Fruit fly (Drosophila melanogaster) whole organism, embryonic: ENCODE data around the gene Qsox2.

Source experiments
- BEAF-32 ChIP-seq: fragments of 200-800 bp; sonication (Bioruptor generic); optimal IDR thresholded peaks from 3 replicates; lab custom pipeline; 2017; ENCODE audit warnings: missing biosample characterization, missing genetic modification characterization, mild to moderate bottlenecking, moderate library complexity, missing genetic modification reagents
- C15 ChIP-seq: fragments of 200-800 bp; sonication (Bioruptor generic); IDR thresholded peaks from 3 replicates; pipeline ENCODE4 v1.3.6; 2022; ENCODE audit warnings: missing biosample characterization, missing genetic modification characterization
- CG10209 ChIP-seq: fragments of 200-800 bp; sonication (Bioruptor generic); optimal IDR thresholded peaks from 3 replicates; lab custom pipeline; 2017; ENCODE audit warnings: missing biosample characterization, mild to moderate bottlenecking, missing genetic modification characterization, missing genetic modification reagents
- CG10654 ChIP-seq: fragments of 200-800 bp; sonication (Bioruptor generic); optimal IDR thresholded peaks from 2 replicates; lab custom pipeline; 2016; ENCODE audit warnings: missing biosample characterization, missing genetic modification characterization
- CG12391 ChIP-seq: fragments of 200-800 bp; sonication (Bioruptor generic); optimal IDR thresholded peaks from 3 replicates; lab custom pipeline; 2018; ENCODE audit warnings: missing biosample characterization, mild to moderate bottlenecking, missing genetic modification characterization, moderate library complexity
- CG12659 ChIP-seq: fragments of 200-800 bp; sonication (Bioruptor generic); optimal IDR thresholded peaks from 3 replicates; lab custom pipeline; 2017; ENCODE audit warnings: mild to moderate bottlenecking, missing biosample characterization, missing genetic modification reagents, missing genetic modification characterization
- CG12744 ChIP-seq: fragments of 200-800 bp; sonication (Bioruptor generic); optimal IDR thresholded peaks from 2 replicates; lab custom pipeline; 2016; ENCODE audit warnings: missing biosample characterization, missing genetic modification characterization
- CG1647 ChIP-seq: fragments of 200-800 bp; sonication (Bioruptor generic); optimal IDR thresholded peaks from 3 replicates; lab custom pipeline; 2016; ENCODE audit warnings: missing biosample characterization, missing genetic modification characterization
- CG17186 ChIP-seq: fragments of 200-800 bp; sonication (Bioruptor generic); optimal IDR thresholded peaks from 3 replicates; lab custom pipeline; 2017; ENCODE audit warnings: missing biosample characterization, missing genetic modification reagents, missing genetic modification characterization
- CG17568 ChIP-seq: fragments of 200-800 bp; sonication (Bioruptor generic); optimal IDR thresholded peaks from 2 replicates; lab custom pipeline; 2018; ENCODE audit warnings: missing biosample characterization, mild to moderate bottlenecking, missing genetic modification characterization, moderate library complexity
- CG3163 ChIP-seq: fragments of 200-800 bp; sonication (Bioruptor generic); optimal IDR thresholded peaks from 3 replicates; lab custom pipeline; 2016; ENCODE audit warnings: missing biosample characterization, missing genetic modification characterization
- CG43689 ChIP-seq: fragments of 200-800 bp; sonication (Bioruptor generic); IDR thresholded peaks from 2 replicates; pipeline ENCODE4 v1.3.6; 2022; ENCODE audit warnings: missing biosample characterization, missing genetic modification characterization
- CG5245 ChIP-seq: fragments of 200-800 bp; sonication (Bioruptor generic); optimal IDR thresholded peaks from 3 replicates; lab custom pipeline; 2016; ENCODE audit warnings: missing biosample characterization, missing genetic modification characterization
- CG8765 ChIP-seq: fragments of 200-800 bp; sonication (Bioruptor generic); IDR thresholded peaks from 2 replicates; pipeline ENCODE4 v1.3.6; 2022; ENCODE audit warnings: missing biosample characterization, missing genetic modification characterization
- CG8944 ChIP-seq: fragments of 200-800 bp; sonication (Bioruptor generic); optimal IDR thresholded peaks from 3 replicates; lab custom pipeline; 2016; ENCODE audit warnings: missing biosample characterization, missing genetic modification characterization
- CG9876 ChIP-seq: fragments of 200-800 bp; sonication (Bioruptor generic); optimal IDR thresholded peaks from 2 replicates; lab custom pipeline; 2016; ENCODE audit warnings: missing biosample characterization, missing genetic modification characterization
- Dbx ChIP-seq: fragments of 200-800 bp; sonication (Bioruptor generic); IDR thresholded peaks from 3 replicates; pipeline ENCODE4 v1.3.6; 2022; ENCODE audit warnings: missing biosample characterization, missing genetic modification characterization
- E2f2 ChIP-seq: fragments of 200-800 bp; sonication (Bioruptor generic); IDR thresholded peaks from 2 replicates; pipeline ENCODE4 v1.3.6; 2022; ENCODE audit warnings: missing biosample characterization, missing genetic modification characterization
- ERR ChIP-seq: fragments of 200-800 bp; sonication (Bioruptor generic); optimal IDR thresholded peaks from 2 replicates; lab custom pipeline; 2016; ENCODE audit warnings: missing biosample characterization, missing genetic modification characterization
- Elba2 ChIP-seq: fragments of 200-800 bp; sonication (Bioruptor generic); optimal IDR thresholded peaks from 3 replicates; lab custom pipeline; 2016; ENCODE audit warnings: missing biosample characterization, missing genetic modification characterization
- Gsc ChIP-seq: fragments of 200-800 bp; sonication (Bioruptor generic); IDR thresholded peaks from 2 replicates; pipeline ENCODE4 v1.3.6; 2022; ENCODE audit warnings: missing biosample characterization, missing genetic modification characterization
- H15 ChIP-seq: fragments of 200-800 bp; sonication (Bioruptor generic); IDR thresholded peaks from 3 replicates; pipeline ENCODE4 v1.3.6; 2022; ENCODE audit warnings: missing biosample characterization, missing genetic modification characterization
- Hr78 ChIP-seq, 2 experiments: fragments of 200-800 bp in 1 of 2; fragments of >200 bp in 1 of 2; sonication (Bioruptor generic) in 1 of 2; optimal IDR thresholded peaks; 2 replicates each; lab custom pipeline; 2017 to 2019; ENCODE audit warnings: missing biosample characterization in 2 of 2, missing genetic modification characterization in 2 of 2, mild to moderate bottlenecking in 1 of 2, moderate library complexity in 1 of 2
- MESR4 ChIP-seq: fragments of 200-800 bp; sonication (Bioruptor generic); optimal IDR thresholded peaks from 2 replicates; lab custom pipeline; 2018; ENCODE audit warnings: missing biosample characterization, mild to moderate bottlenecking, missing genetic modification characterization, moderate library complexity
- Mrtf ChIP-seq: fragments of 200-800 bp; sonication (Bioruptor generic); IDR thresholded peaks from 3 replicates; pipeline ENCODE4 v1.3.6; 2022; ENCODE audit warnings: missing biosample characterization, missing genetic modification characterization
- Rfx ChIP-seq: fragments of 200-800 bp; sonication (Bioruptor generic); IDR thresholded peaks from 2 replicates; pipeline ENCODE4 v1.3.6; 2022; ENCODE audit warnings: missing biosample characterization, missing genetic modification characterization
- TFAM ChIP-seq: fragments of 200-800 bp; sonication (Bioruptor generic); optimal IDR thresholded peaks from 2 replicates; lab custom pipeline; 2017; ENCODE audit warnings: missing biosample characterization, missing genetic modification characterization, inconsistent platforms
- ara ChIP-seq: fragments of 200-800 bp; sonication (Bioruptor generic); IDR thresholded peaks from 2 replicates; pipeline ENCODE4 v1.3.6; 2022; ENCODE audit warnings: missing biosample characterization, missing genetic modification characterization
- bbx ChIP-seq: fragments of 200-800 bp; sonication (Bioruptor generic); IDR thresholded peaks from 2 replicates; pipeline ENCODE4 v1.3.6; 2022; ENCODE audit warnings: missing biosample characterization, missing genetic modification characterization; ENCODE audit not compliant: partially characterized antibody
- crp ChIP-seq, 2 experiments: fragments of 200-800 bp; sonication (Bioruptor generic); optimal IDR thresholded peaks; 2 replicates in 1 of 2; 3 replicates in 1 of 2; lab custom pipeline; 2017; ENCODE audit warnings: missing biosample characterization in 2 of 2, missing genetic modification characterization in 2 of 2, mild to moderate bottlenecking in 1 of 2, moderate library complexity in 1 of 2
- disco-r ChIP-seq: fragments of 200-800 bp; sonication (Bioruptor generic); optimal IDR thresholded peaks from 2 replicates; lab custom pipeline; 2016; ENCODE audit warnings: missing biosample characterization, missing genetic modification characterization
- dm ChIP-seq: fragments of 200-800 bp; sonication (Bioruptor generic); optimal IDR thresholded peaks from 3 replicates; lab custom pipeline; 2016; ENCODE audit warnings: missing biosample characterization, missing genetic modification characterization
- esg ChIP-seq: fragments of 200-800 bp; sonication (Bioruptor generic); conservative IDR thresholded peaks from 2 replicates; pipeline ENCODE4 v1.3.6; 2022; ENCODE audit warnings: missing biosample characterization, missing genetic modification characterization
- exex ChIP-seq: fragments of 200-800 bp; sonication (Bioruptor generic); optimal IDR thresholded peaks from 4 replicates; lab custom pipeline; 2018; ENCODE audit warnings: missing biosample characterization, mild to moderate bottlenecking, missing genetic modification characterization, moderate library complexity
- fd96Cb ChIP-seq: fragments of 200-800 bp; sonication (Bioruptor generic); optimal IDR thresholded peaks from 2 replicates; lab custom pipeline; 2018; ENCODE audit warnings: missing biosample characterization, mild to moderate bottlenecking, missing genetic modification characterization, moderate library complexity
- grau ChIP-seq: fragments of 200-800 bp; optimal IDR thresholded peaks from 3 replicates; lab custom pipeline; 2019; ENCODE audit warnings: missing biosample characterization, mild to moderate bottlenecking, missing genetic modification characterization, moderate library complexity
- hbn ChIP-seq: fragments of 200-800 bp; sonication (Bioruptor generic); IDR thresholded peaks from 2 replicates; pipeline ENCODE4 v1.3.6; 2022; ENCODE audit warnings: missing biosample characterization, missing genetic modification characterization; ENCODE audit not compliant: partially characterized antibody
- ind ChIP-seq: fragments of 200-800 bp; sonication (Bioruptor generic); optimal IDR thresholded peaks from 3 replicates; lab custom pipeline; 2016; ENCODE audit warnings: missing biosample characterization, missing genetic modification characterization
- jigr1 ChIP-seq: fragments of 200-800 bp; sonication (Bioruptor generic); IDR thresholded peaks from 3 replicates; pipeline ENCODE4 v1.3.6; 2022; ENCODE audit warnings: missing biosample characterization, missing genetic modification characterization
- lmd ChIP-seq: fragments of 200-800 bp; sonication (Bioruptor generic); IDR thresholded peaks from 2 replicates; pipeline ENCODE4 v1.3.6; 2022; ENCODE audit warnings: missing biosample characterization, missing genetic modification characterization
- mam ChIP-seq: fragments of 200-800 bp; sonication (Bioruptor generic); optimal IDR thresholded peaks from 3 replicates; lab custom pipeline; 2016; ENCODE audit warnings: missing biosample characterization, missing genetic modification characterization
- odd ChIP-seq: fragments of 200-800 bp; sonication (Bioruptor generic); optimal IDR thresholded peaks from 2 replicates; lab custom pipeline; 2017; ENCODE audit warnings: missing biosample characterization, mild to moderate bottlenecking, missing genetic modification characterization
- onecut ChIP-seq: fragments of 200-800 bp; sonication (Bioruptor generic); IDR thresholded peaks from 2 replicates; pipeline ENCODE4 v1.3.6; 2022; ENCODE audit warnings: missing biosample characterization, missing genetic modification characterization
- p53 ChIP-seq: fragments of 200-800 bp; sonication (Bioruptor generic); optimal IDR thresholded peaks from 2 replicates; lab custom pipeline; 2016; ENCODE audit warnings: missing biosample characterization, missing genetic modification characterization
- pb ChIP-seq: fragments of 200-800 bp; sonication (Bioruptor generic); optimal IDR thresholded peaks from 3 replicates; lab custom pipeline; 2016; ENCODE audit warnings: missing biosample characterization, missing genetic modification characterization
- row ChIP-seq: fragments of 200-800 bp; sonication (Bioruptor generic); IDR thresholded peaks from 3 replicates; pipeline ENCODE4 v1.3.6; 2022; ENCODE audit warnings: missing biosample characterization, missing genetic modification characterization
- run ChIP-seq: fragments of 200-800 bp; sonication (Bioruptor generic); optimal IDR thresholded peaks from 3 replicates; lab custom pipeline; 2018; ENCODE audit warnings: missing biosample characterization, mild to moderate bottlenecking, missing genetic modification characterization
- tin ChIP-seq: fragments of 200-800 bp; sonication (Bioruptor generic); optimal IDR thresholded peaks from 3 replicates; lab custom pipeline; 2016; ENCODE audit warnings: missing biosample characterization, missing genetic modification characterization
- tll ChIP-seq, 2 experiments: fragments of 200-800 bp in 1 of 2; fragments of >200 bp in 1 of 2; sonication (Bioruptor generic) in 1 of 2; optimal IDR thresholded peaks; 2 replicates each; lab custom pipeline; 2017 to 2019; ENCODE audit warnings: missing biosample characterization in 2 of 2, missing genetic modification characterization in 2 of 2, mild to moderate bottlenecking in 1 of 2, moderate library complexity in 1 of 2
- twi ChIP-seq: fragments of 200-800 bp; optimal IDR thresholded peaks from 2 replicates; lab custom pipeline; 2019; ENCODE audit warnings: missing biosample characterization, mild to moderate bottlenecking, missing genetic modification characterization, moderate library complexity
- usp ChIP-seq: fragments of >200 bp; optimal IDR thresholded peaks from 2 replicates; lab custom pipeline; 2017; ENCODE audit warnings: missing biosample characterization, missing genetic modification characterization
- vfl ChIP-seq: fragments of 200-800 bp; sonication (Bioruptor generic); optimal IDR thresholded peaks from 2 replicates; lab custom pipeline; 2016; ENCODE audit warnings: missing biosample characterization, missing genetic modification characterization

Qsox2 gene

DNA sequence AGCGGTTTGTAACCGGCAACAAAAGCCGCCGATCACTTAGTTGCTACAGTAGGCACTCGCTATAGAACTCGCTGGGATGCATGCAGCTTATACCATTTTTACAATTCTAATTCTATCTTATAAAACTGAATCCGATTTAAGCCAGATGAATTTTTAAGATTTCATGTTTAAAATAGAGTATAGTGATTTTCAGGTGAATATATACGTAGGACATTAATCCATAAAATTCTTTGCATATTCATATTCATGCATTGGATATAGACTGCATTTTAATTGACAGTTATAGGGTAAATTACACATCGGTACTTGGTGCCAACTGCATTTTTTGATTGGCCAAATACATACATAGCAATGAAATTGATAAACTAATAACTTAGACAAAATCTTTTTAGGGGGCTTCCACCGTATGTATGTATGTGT is 25.9 kb upstream of the Qsox2 start (continued):
- TF ChIP-seq crp (GFP tag; optimal IDR thresholded peaks at IDR 0.05; lab: Kevin White, UChicago) = no peak
- peak; percentile 49 for TF ChIP-seq CG8944 (GFP tag; lab: Kevin White, UChicago)
- no peak for TF ChIP-seq p53 (GFP tag; lab: Kevin White, UChicago)
- peak; percentile 51 for TF ChIP-seq ind (GFP tag; lab: Kevin White, UChicago)
- TF ChIP-seq CG9876 (GFP tag; lab: Kevin White, UChicago) = no peak
- TF ChIP-seq Dbx (GFP tag; lab: Robert Waterston, UW) = no peak
- no peak for TF ChIP-seq bbx (GFP tag; lab: Robert Waterston, UW)
- no peak for TF ChIP-seq run (tag; lab: Kevin White, UChicago)
- no peak for TF ChIP-seq CG10654
- TF ChIP-seq CG12391 (tag; lab: Kevin White, UChicago) = peak; percentile 31
- peak; percentile 66 for TF ChIP-seq row (GFP tag; lab: Robert Waterston, UW)
- peak; percentile 12 for TF ChIP-seq tin (GFP tag; lab: Kevin White, UChicago)
- no peak for TF ChIP-seq H15 (GFP tag; lab: Robert Waterston, UW)
- TF ChIP-seq E2f2 (GFP tag; lab: Robert Waterston, UW) = no peak
- TF ChIP-seq pb (GFP tag; lab: Kevin White, UChicago) = no peak
- no peak for TF ChIP-seq CG8765
- TF ChIP-seq CG43689 (GFP tag; lab: Robert Waterston, UW) = no peak
- TF ChIP-seq mam = peak; percentile 0
- no peak for TF ChIP-seq ERR
- no peak for TF ChIP-seq twi (tag; lab: Kevin White, UChicago)
- TF ChIP-seq lmd (GFP tag; lab: Robert Waterston, UW) = peak; percentile 72
- no peak for TF ChIP-seq dm (GFP tag; lab: Kevin White, UChicago)
- no peak for TF ChIP-seq MESR4 (GFP tag; lab: Kevin White, UChicago)
- no peak for TF ChIP-seq CG17568
- TF ChIP-seq onecut = 0 out of 2 replicates have a peak, but pooled peaks have one; percentile 24
- TF ChIP-seq Gsc (GFP tag; lab: Robert Waterston, UW) = no peak
- no peak for TF ChIP-seq BEAF-32
- no peak for TF ChIP-seq vfl (GFP tag; lab: Kevin White, UChicago)
- TF ChIP-seq Elba2 (GFP tag; lab: Kevin White, UChicago) = no peak
- TF ChIP-seq C15 (GFP tag; lab: Robert Waterston, UW) = no peak
- no peak for TF ChIP-seq jigr1 (GFP tag; lab: Robert Waterston, UW)
- TF ChIP-seq esg (GFP tag; lab: Robert Waterston, UW) = peak; percentile 39; the same call in 1 of the 2 replicates
- TF ChIP-seq CG10209 (GFP tag; lab: Kevin White, UChicago) = peak; percentile 22
- TF ChIP-seq hbn (GFP tag; lab: Robert Waterston, UW) = no peak
- TF ChIP-seq ara (GFP tag; lab: Robert Waterston, UW) = peak; percentile 40
- peak; percentile 33 for TF ChIP-seq CG5245 (GFP tag; lab: Kevin White, UChicago)
- TF ChIP-seq odd (GFP tag; lab: Kevin White, UChicago) = no peak
- no peak for TF ChIP-seq CG17186
- TF ChIP-seq Hr78 (GFP tag; optimal IDR thresholded peaks at IDR 0.05; lab: Kevin White, UChicago) = no peak
- peak; percentile 34 for TF ChIP-seq fd96Cb (tag; lab: Kevin White, UChicago)
- no peak for TF ChIP-seq tll (GFP tag; optimal IDR thresholded peaks at IDR 0.05; lab: Kevin White, UChicago)
- TF ChIP-seq disco-r = no peak
- TF ChIP-seq Mrtf (GFP tag; lab: Robert Waterston, UW) = 0 out of 3 replicates have a peak, but pooled peaks have one; percentile 43
- peak; percentile 45; the same call in 1 of the 2 replicates for TF ChIP-seq Rfx (GFP tag; lab: Robert Waterston, UW)
- no peak for TF ChIP-seq TFAM (GFP tag; lab: Kevin White, UChicago)
- TF ChIP-seq usp (GFP tag; lab: Kevin White, UChicago) = no peak
- no peak for TF ChIP-seq exex
- no peak for TF ChIP-seq CG12659
- no peak for TF ChIP-seq CG1647 (GFP tag; lab: Kevin White, UChicago)
- TF ChIP-seq CG3163 (GFP tag; lab: Kevin White, UChicago) = no peak
- peak; percentile 84 for TF ChIP-seq grau
- no peak for TF ChIP-seq CG12744 (GFP tag; lab: Kevin White, UChicago)
